Worm (Caenorhabditis elegans): ENCODE data around the gene nhr-98.

The nhr-98 gene

DNA sequence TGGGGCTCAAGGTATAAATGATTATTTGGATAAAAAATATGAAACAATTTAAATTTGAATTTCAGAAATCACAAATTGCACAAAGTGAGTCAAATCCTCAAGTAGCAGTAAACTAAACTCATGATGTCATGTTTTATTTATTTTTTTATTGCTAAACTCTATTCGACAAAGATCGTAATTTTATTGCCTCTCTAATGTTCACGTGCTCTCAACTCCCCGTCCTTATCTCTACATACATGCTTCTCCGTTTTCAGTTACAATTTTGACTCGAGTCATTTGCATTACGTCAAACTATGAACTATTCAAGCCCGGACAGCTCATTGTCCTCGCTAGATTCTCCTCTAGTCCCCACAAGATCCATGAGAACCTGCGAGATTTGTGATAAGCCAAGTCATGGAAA lies 20.8 kb downstream of the nhr-98 start, which contains the start of gene nhr-99:
Gene nhr-99 (plus strand): TSS at position 263 of the 400 bp plus-strand sequence.
- TF ChIP-seq sma-9 (GFP tag; optimal IDR thresholded peaks at IDR 0.05) (peak; percentile 43), sma-9 (tag; optimal IDR thresholded peaks at IDR 0.05) (no peak), crh-2 (tag; optimal IDR thresholded peaks at IDR 0.05) (peak; percentile 26), ama-1 (optimal IDR thresholded peaks at IDR 0.05) (no peak), fos-1 (tag; optimal IDR thresholded peaks at IDR 0.05) (peak; percentile 79)

DNA sequence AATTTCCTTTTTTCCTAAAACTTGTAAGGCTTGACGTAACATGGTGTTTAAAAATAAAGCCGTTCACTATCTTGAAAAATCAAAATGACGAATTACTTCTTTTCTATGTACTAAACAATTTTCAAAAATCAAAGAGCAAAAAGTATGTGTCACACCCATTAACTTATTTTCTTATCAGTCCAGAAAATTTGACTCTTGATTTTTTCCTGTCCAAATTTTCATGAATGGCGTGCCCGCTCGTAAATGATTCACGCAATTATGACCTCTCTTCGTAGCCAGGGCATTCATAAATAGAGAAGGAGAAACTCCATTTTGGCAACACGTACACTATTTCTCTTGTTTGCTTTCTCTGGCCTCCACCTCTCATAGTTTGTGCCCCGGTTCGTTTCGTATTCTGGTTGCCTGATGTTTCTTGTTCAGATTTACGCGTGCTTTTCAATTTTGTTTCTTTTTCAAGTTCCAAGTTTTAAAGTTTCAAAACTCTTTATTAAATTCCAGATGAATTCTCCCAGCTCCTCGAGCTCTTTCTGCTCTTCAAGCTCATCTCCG lies 24.1 kb downstream of the nhr-98 start, which contains the start of gene nhr-55:
Gene nhr-55 (plus strand): TSS at position 499 of the 549 bp plus-strand sequence.
- TF ChIP-seq sma-9 (GFP tag; optimal IDR thresholded peaks at IDR 0.05), result peak; percentile 53
- no peak for TF ChIP-seq sma-9 (tag; optimal IDR thresholded peaks at IDR 0.05)
- TF ChIP-seq fos-1 (tag; optimal IDR thresholded peaks at IDR 0.05), result peak; percentile 93
- TF ChIP-seq crh-2 (tag; optimal IDR thresholded peaks at IDR 0.05), result peak; percentile 44
- TF ChIP-seq ceh-82 (tag; optimal IDR thresholded peaks at IDR 0.05), result no peak

DNA sequence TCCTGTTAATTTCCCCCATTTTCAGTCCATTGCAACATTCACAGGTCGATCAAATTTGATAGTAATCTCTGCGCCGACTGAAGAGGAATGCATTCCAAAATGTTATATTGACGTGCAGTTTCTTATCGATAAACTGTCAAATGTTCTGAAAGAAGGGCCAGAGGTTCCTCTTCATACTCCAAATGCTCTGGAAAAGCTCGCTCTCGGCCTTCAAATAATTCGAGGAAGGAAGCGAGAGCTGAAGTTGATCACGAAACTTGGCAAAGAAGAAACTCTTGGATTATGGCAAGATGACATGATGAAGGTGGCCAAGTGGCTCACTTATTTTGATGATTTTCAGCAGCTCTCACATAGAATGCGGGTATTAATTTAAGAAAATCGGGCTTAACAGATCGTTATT lies 25.4 kb downstream of the nhr-98 start:
- TF ChIP-seq lin-13 (GFP tag; optimal IDR thresholded peaks at IDR 0.05) (no peak), nhr-77 (tag; optimal IDR thresholded peaks at IDR 0.05) (no peak), fos-1 (tag; optimal IDR thresholded peaks at IDR 0.05) (no peak), zag-1 (tag; optimal IDR thresholded peaks at IDR 0.05) (no peak), sma-9 (GFP tag; optimal IDR thresholded peaks at IDR 0.05) (no peak), sma-9 (tag; optimal IDR thresholded peaks at IDR 0.05) (no peak), mab-5 (tag; optimal IDR thresholded peaks at IDR 0.05) (no peak), ZK546.5 (tag; optimal IDR thresholded peaks at IDR 0.05) (no peak), unc-55 (GFP tag; optimal IDR thresholded peaks at IDR 0.05) (no peak), gmeb-1 (tag; optimal IDR thresholded peaks at IDR 0.05) (no peak), lin-11 (tag; optimal IDR thresholded peaks at IDR 0.05) (no peak)

DNA sequence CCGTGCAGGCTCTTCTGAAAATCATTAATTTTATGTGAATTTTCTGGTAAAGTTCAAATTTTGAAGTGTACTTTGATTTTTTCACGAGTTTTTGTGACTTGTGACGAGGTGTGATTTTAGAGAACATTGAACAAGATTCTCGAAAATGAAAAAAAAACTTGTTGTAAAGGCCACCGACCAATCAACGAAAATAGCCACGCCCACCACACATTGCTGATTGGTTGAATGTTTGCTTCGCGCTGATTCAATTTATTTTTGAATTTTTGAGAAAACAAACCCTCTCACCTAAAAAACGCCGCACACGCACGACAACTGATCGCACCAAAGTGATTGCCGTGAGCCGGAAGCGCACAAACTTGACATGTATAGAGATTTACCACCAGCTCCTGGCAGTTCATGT lies 29.2 kb downstream of the nhr-98 start:
- TF ChIP-seq unc-62 (GFP tag; optimal IDR thresholded peaks at IDR 0.05) (no peak), sma-3 (GFP tag; optimal IDR thresholded peaks at IDR 0.05) (no peak), nhr-77 (tag; optimal IDR thresholded peaks at IDR 0.05) (no peak), elt-1 (tag; optimal IDR thresholded peaks at IDR 0.05) (no peak), mbf-1 (tag; optimal IDR thresholded peaks at IDR 0.05) (no peak), skn-1 (tag; optimal IDR thresholded peaks at IDR 0.05) (no peak), zag-1 (tag; optimal IDR thresholded peaks at IDR 0.05) (no peak), nhr-11 (tag; optimal IDR thresholded peaks at IDR 0.05) (no peak), nhr-25 (tag; optimal IDR thresholded peaks at IDR 0.05) (no peak)

DNA sequence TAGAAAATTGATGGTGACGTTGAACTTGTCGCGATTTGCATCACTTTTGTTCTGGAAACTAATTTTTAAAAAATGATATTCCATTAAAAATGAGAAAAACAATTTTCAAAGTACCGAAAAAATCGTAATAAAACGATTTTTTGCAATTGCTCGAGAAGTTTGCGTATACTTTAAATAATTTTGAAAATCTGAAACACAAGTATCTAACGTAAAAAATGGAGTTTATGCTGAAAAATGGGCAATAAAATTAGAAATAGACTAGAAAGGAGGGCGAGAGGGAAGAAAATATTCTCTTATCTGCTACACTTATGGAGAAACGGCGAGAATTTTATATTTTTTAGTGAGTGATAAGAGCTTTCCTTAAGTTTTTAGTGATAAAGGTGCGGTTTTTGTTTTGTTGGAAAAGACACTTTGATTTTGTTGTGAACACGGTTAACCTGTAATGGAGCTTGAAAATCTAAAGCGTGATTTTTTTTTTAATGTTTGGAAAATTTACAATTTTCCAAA lies 29.7 kb downstream of the nhr-98 start, which contains the start of gene nhr-130:
Gene nhr-130 (minus strand): TSS at position 51 of the 507 bp plus-strand sequence.
- TF ChIP-seq fos-1 (tag; optimal IDR thresholded peaks at IDR 0.05) (peak; percentile 62), gmeb-1 (tag; optimal IDR thresholded peaks at IDR 0.05) (peak; percentile 23), ceh-16 (tag; optimal IDR thresholded peaks at IDR 0.05) (no peak), sma-9 (GFP tag; optimal IDR thresholded peaks at IDR 0.05) (peak; percentile 35), sma-9 (tag; optimal IDR thresholded peaks at IDR 0.05) (no peak)

DNA sequence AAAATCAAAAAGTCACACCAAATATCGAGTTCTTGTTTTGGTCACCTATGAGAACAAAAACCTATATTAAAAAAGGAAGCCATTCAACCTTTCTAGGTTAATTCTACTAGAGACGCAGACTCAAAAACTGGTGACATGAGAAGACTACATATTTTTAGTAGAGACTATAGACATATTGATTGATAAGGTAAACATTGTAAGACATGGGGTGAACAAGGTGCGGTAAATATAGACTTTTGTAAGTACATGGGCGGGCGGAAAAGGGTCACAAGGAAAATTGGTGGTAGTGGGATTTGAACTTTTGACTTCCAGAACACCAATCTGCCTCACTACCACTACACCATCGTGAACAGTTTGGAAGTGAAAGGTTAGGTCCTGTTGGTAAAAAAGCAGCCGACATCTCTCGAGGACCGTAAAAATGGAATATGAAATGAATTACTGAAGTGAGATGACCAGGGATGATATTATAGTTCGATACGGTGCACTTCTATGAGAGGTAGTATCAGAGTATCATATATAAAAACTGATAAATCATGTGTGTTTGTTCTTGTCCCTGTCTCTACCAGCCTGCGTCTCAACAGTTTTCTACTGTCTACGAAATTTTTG lies 30.7 kb downstream of the nhr-98 start, which contains the start of gene nhr-212:
Gene nhr-212 (plus strand): TSS at position 573 of the 606 bp plus-strand sequence.
- TF ChIP-seq nhr-12 (tag; optimal IDR thresholded peaks at IDR 0.05), result no peak
- no peak for TF ChIP-seq ztf-11 (tag; optimal IDR thresholded peaks at IDR 0.05)
- TF ChIP-seq nhr-77 (tag; optimal IDR thresholded peaks at IDR 0.05), result no peak
- TF ChIP-seq F13H6.1 (tag; optimal IDR thresholded peaks at IDR 0.05), result peak; percentile 20
- no peak for TF ChIP-seq fos-1 (tag; optimal IDR thresholded peaks at IDR 0.05)
- TF ChIP-seq alr-1 (tag; optimal IDR thresholded peaks at IDR 0.05), result no peak
- peak; percentile 29 for TF ChIP-seq sma-3 (GFP tag; optimal IDR thresholded peaks at IDR 0.05)
- TF ChIP-seq sma-9 (GFP tag; optimal IDR thresholded peaks at IDR 0.05), result peak; percentile 60
- no peak for TF ChIP-seq sma-9 (tag; optimal IDR thresholded peaks at IDR 0.05)
- TF ChIP-seq lsy-2 (tag; optimal IDR thresholded peaks at IDR 0.05), result no peak
- TF ChIP-seq egl-27 (tag; optimal IDR thresholded peaks at IDR 0.05), result no peak
- TF ChIP-seq C34F6.9 (tag; optimal IDR thresholded peaks at IDR 0.05), result no peak
- TF ChIP-seq nhr-129 (tag; optimal IDR thresholded peaks at IDR 0.05), result no peak
